Worm (Caenorhabditis elegans) whole organism, L2 larva: ENCODE measurements around the gene rexd-1.

ENCODE experiments used
- alr-1 ChIP-seq: fragments of 150-350 bp; optimal IDR thresholded peaks from 2 replicates; lab custom pipeline; 2014; ENCODE audit warnings: missing biosample characterization, missing genetic modification characterization
- ama-1 ChIP-seq: fragments of 150-350 bp; optimal IDR thresholded peaks from 2 replicates; lab custom pipeline; 2018; ENCODE audit warnings: inconsistent platforms
- elt-3 ChIP-seq: sonication (generic microtip); optimal IDR thresholded peaks from 2 replicates; lab custom pipeline; 2017; ENCODE audit warnings: missing biosample characterization, missing genetic modification characterization
- fos-1 ChIP-seq: fragments of 150-350 bp; optimal IDR thresholded peaks from 2 replicates; lab custom pipeline; 2014; ENCODE audit warnings: missing biosample characterization, missing genetic modification characterization
- nhr-11 ChIP-seq: fragments of 150-350 bp; optimal IDR thresholded peaks from 2 replicates; lab custom pipeline; 2014; ENCODE audit warnings: missing biosample characterization, missing genetic modification characterization
- nhr-23 ChIP-seq: fragments of 150-350 bp; optimal IDR thresholded peaks from 2 replicates; lab custom pipeline; 2014; ENCODE audit warnings: missing biosample characterization, missing genetic modification reagents, missing genetic modification characterization
- nhr-237 ChIP-seq: fragments of 150-350 bp; optimal IDR thresholded peaks from 2 replicates; lab custom pipeline; 2014; ENCODE audit warnings: missing biosample characterization, missing genetic modification characterization
- sma-9 ChIP-seq, 2 experiments: fragments of 150-350 bp in 1 of 2; sonication (generic microtip) in 1 of 2; optimal IDR thresholded peaks; 2 replicates each; lab custom pipeline; 2014 to 2016; ENCODE audit warnings: missing genetic modification characterization in 2 of 2, mild to moderate bottlenecking in 1 of 2, missing biosample characterization in 1 of 2, missing compliant biosample characterization in 1 of 2, missing genetic modification reagents in 1 of 2, moderate library complexity in 1 of 2
- snpc-4 ChIP-seq: fragments of 150-350 bp; optimal IDR thresholded peaks from 2 replicates; lab custom pipeline; 2014; ENCODE audit warnings: missing biosample characterization, missing genetic modification characterization
- unc-62 ChIP-seq: fragments of 150-350 bp; optimal IDR thresholded peaks from 2 replicates; lab custom pipeline; 2014; ENCODE audit warnings: missing biosample characterization, missing genetic modification reagents, missing genetic modification characterization
- zag-1 ChIP-seq: fragments of 150-350 bp; optimal IDR thresholded peaks from 2 replicates; lab custom pipeline; 2014; ENCODE audit warnings: missing biosample characterization, missing genetic modification characterization
- ztf-11 ChIP-seq: sonication (generic microtip); optimal IDR thresholded peaks from 2 replicates; lab custom pipeline; 2017; ENCODE audit warnings: missing biosample characterization, missing genetic modification characterization
- ztf-4 ChIP-seq: fragments of 150-350 bp; optimal IDR thresholded peaks from 2 replicates; lab custom pipeline; 2014; ENCODE audit warnings: missing biosample characterization, missing genetic modification characterization

DNA sequence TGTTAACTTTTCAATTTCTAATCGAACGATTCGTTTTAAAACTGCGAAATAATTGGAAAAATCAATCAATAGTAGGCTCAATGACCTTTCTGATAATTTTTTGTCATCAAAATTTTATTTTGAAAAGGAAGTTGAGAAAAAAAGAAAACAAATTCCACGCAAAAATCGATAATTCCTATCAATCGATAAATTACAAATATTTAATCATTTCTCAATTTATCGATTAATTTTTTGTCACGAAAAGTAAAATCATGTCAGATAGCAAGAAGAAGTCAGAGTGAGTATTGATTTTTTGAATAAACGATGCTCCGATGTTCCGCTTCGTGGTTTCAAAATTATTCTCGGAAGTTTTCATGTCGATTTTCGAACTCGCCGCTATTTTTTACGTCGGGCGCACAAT lies 59.5 kb downstream of the rexd-1 start, which contains the start of the genes B0524.5 and B0524.2:
- TF ChIP-seq ztf-11 (tag; lab: Kevin White, UChicago) = no peak
- no peak for TF ChIP-seq unc-62 (GFP tag; lab: Kevin White, UChicago)
- TF ChIP-seq ama-1 (lab: Kevin White, UChicago) = no peak
- no peak for TF ChIP-seq alr-1 (tag; lab: Kevin White, UChicago)
- no peak for TF ChIP-seq zag-1
- no peak for TF ChIP-seq sma-9 (GFP tag; optimal IDR thresholded peaks at IDR 0.05; lab: Kevin White, UChicago)
- no peak for TF ChIP-seq sma-9 (tag; optimal IDR thresholded peaks at IDR 0.05; lab: Kevin White, UChicago)
- TF ChIP-seq fos-1 (tag; lab: Kevin White, UChicago) = no peak
- TF ChIP-seq elt-3 (tag; lab: Kevin White, UChicago) = no peak
- TF ChIP-seq nhr-11 = no peak
- TF ChIP-seq ztf-4 (tag; lab: Kevin White, UChicago) = no peak
- no peak for TF ChIP-seq nhr-237 (tag; lab: Kevin White, UChicago)
- TF ChIP-seq snpc-4 (tag; lab: Kevin White, UChicago) = no peak
- no peak for TF ChIP-seq nhr-23 (tag; lab: Kevin White, UChicago)
